Fruit fly (Drosophila melanogaster): ENCODE measurements around the gene CG32939.

CG32939 gene

dm6 chr3R:9743217-9743616, 50.3 kb downstream of the CG32939 start, which contains the start of gene CG31415:
Gene CG31415, plus strand, starts transcription at chr3R:9743517.
- TF ChIP-seq CG17801 (GFP tag; optimal IDR thresholded peaks at IDR 0.05; ENCODE audit: partially characterized antibody), result no peak

dm6 chr3R:9743995-9744394, 51.1 kb downstream of the CG32939 start:
- TF ChIP-seq CG17801 (GFP tag; optimal IDR thresholded peaks at IDR 0.05; ENCODE audit: partially characterized antibody), result no peak
